Worm (Caenorhabditis elegans) whole organism, mixed stage, embryonic: ENCODE data around the gene B0280.7.

Source experiments
- elt-3 ChIP-seq: fragments of 150-350 bp; optimal IDR thresholded peaks from 2 replicates; lab custom pipeline; 2014; ENCODE audit warnings: missing biosample characterization, missing genetic modification characterization
- lin-32 ChIP-seq: fragments of 200-800 bp; sonication (Bioruptor generic); optimal IDR thresholded peaks from 2 replicates; lab custom pipeline; 2018; ENCODE audit warnings: mild to moderate bottlenecking, missing genetic modification characterization, missing compliant biosample characterization
- mab-5 ChIP-seq: fragments of 150-350 bp; optimal IDR thresholded peaks from 2 replicates; lab custom pipeline; 2014; ENCODE audit warnings: missing biosample characterization, missing genetic modification characterization
- mls-2 ChIP-seq: sonication (generic microtip); optimal IDR thresholded peaks from 2 replicates; lab custom pipeline; 2016; ENCODE audit warnings: mild to moderate bottlenecking, missing genetic modification characterization, moderate library complexity, missing compliant biosample characterization
- pha-4 ChIP-seq: fragments of 150-350 bp; optimal IDR thresholded peaks from 2 replicates; lab custom pipeline; 2018; ENCODE audit warnings: missing biosample characterization, missing genetic modification reagents, missing genetic modification characterization
- snpc-4 ChIP-seq: fragments of 150-350 bp; optimal IDR thresholded peaks from 2 replicates; lab custom pipeline; 2014; ENCODE audit warnings: missing biosample characterization, missing genetic modification characterization
- unc-39 ChIP-seq: fragments of 150-350 bp; optimal IDR thresholded peaks from 2 replicates; lab custom pipeline; 2014; ENCODE audit warnings: missing biosample characterization, missing genetic modification characterization
- unc-62 ChIP-seq: fragments of 150-350 bp; optimal IDR thresholded peaks from 2 replicates; lab custom pipeline; 2014; ENCODE audit warnings: missing biosample characterization, missing genetic modification reagents, missing genetic modification characterization

DNA sequence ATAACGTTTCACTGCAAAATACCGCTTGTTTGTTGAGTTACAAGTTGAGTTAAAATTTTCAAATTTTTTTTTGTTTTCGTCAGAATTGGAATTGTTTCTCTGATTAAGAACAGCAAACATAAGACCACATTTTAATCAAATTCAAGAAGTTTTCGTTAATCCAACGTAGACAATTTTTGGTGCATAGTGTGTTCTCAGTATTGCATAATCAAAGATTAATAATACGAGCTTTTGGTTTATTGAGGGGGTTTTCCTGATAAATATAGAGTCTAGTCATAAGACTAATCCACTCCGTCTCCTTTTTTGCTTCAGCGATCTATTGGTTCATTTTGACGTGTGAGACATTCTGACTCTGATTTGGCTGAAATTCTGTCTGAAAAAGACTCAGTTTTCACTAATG lies 16.5 kb downstream of the B0280.7 start, which contains the start of gene nhr-9:
- TF ChIP-seq mls-2 (no peak), pha-4 (tag; lab: Kevin White, UChicago) (no peak), unc-39 (tag; lab: Kevin White, UChicago) (no peak), mab-5 (tag; lab: Kevin White, UChicago) (no peak), snpc-4 (no peak), unc-62 (GFP tag; lab: Kevin White, UChicago) (no peak), lin-32 (GFP tag; lab: Kevin White, UChicago) (no peak), elt-3 (tag; lab: Kevin White, UChicago) (no peak)
